Worm (Caenorhabditis elegans) whole organism, L4 larva: ENCODE data around the gene K04C1.2.

ENCODE experiments used
- F49E8.2 ChIP-seq: sonication (generic microtip); optimal IDR thresholded peaks from 2 replicates; lab custom pipeline; 2016; ENCODE audit warnings: missing compliant biosample characterization, mild to moderate bottlenecking, missing genetic modification characterization, borderline replicate concordance
- ama-1 ChIP-seq: fragments of 150-350 bp; optimal IDR thresholded peaks from 2 replicates; lab custom pipeline; 2014; ENCODE audit warnings: inconsistent platforms, mixed read lengths
- daf-16 ChIP-seq, 3 experiments: sonication (generic microtip); optimal IDR thresholded peaks; 2 replicates each; lab custom pipeline; 2016 to 2017; ENCODE audit warnings: missing genetic modification characterization in 3 of 3, missing genetic modification reagents in 3 of 3, mild to moderate bottlenecking in 2 of 3, missing compliant biosample characterization in 2 of 3, missing biosample characterization in 1 of 3, moderate library complexity in 1 of 3
- jun-1 ChIP-seq: fragments of 150-350 bp; optimal IDR thresholded peaks from 2 replicates; lab custom pipeline; 2014; ENCODE audit warnings: missing biosample characterization, missing genetic modification reagents, missing genetic modification characterization
- madf-9 ChIP-seq: fragments of 200-800 bp; sonication (Bioruptor generic); conservative IDR thresholded peaks from 2 replicates; pipeline ENCODE4 v1.3.6; 2022; ENCODE audit warnings: missing genetic modification reagents, missing genetic modification characterization, missing compliant biosample characterization
- nhr-11 ChIP-seq: fragments of 150-350 bp; optimal IDR thresholded peaks from 2 replicates; lab custom pipeline; 2014; ENCODE audit warnings: missing biosample characterization, missing genetic modification characterization
- nhr-77 ChIP-seq: fragments of 150-350 bp; optimal IDR thresholded peaks from 2 replicates; lab custom pipeline; 2014; ENCODE audit warnings: missing biosample characterization, missing genetic modification characterization
- snpc-1.2 ChIP-seq: fragments of 200-800 bp; sonication (Bioruptor generic); IDR thresholded peaks from 2 replicates; pipeline ENCODE4 v1.3.6; 2022; ENCODE audit warnings: missing genetic modification reagents, missing genetic modification characterization, missing compliant biosample characterization
- snpc-4 ChIP-seq: fragments of 150-350 bp; optimal IDR thresholded peaks from 2 replicates; lab custom pipeline; 2014; ENCODE audit warnings: missing biosample characterization, missing genetic modification characterization
- unc-62 ChIP-seq, 3 experiments: fragments of 150-350 bp in 1 of 3; sonication (generic microtip); optimal IDR thresholded peaks in 2 of 3; peaks in 1 of 3; 1 replicate in 1 of 3; 2 replicates in 2 of 3; lab custom pipeline; 2014 to 2017; ENCODE audit warnings: missing biosample characterization in 3 of 3, missing genetic modification characterization in 3 of 3, missing genetic modification reagents in 3 of 3, missing genotype in 1 of 3
- ztf-7 ChIP-seq: fragments of 150-350 bp; optimal IDR thresholded peaks from 2 replicates; lab custom pipeline; 2014; ENCODE audit warnings: missing biosample characterization, missing genetic modification characterization

ce11 chrX:14213314-14213713 is 25.2 kb upstream of the K04C1.2 start:
- TF ChIP-seq ama-1 (lab: Kevin White, UChicago) (no peak), snpc-1.2 (GFP tag; lab: Robert Waterston, UW) (no peak), snpc-4 (tag; lab: Kevin White, UChicago) (no peak), daf-16 (GFP tag; optimal IDR thresholded peaks at IDR 0.05; lab: Kevin White, UChicago) (no peak), daf-16 (tag; optimal IDR thresholded peaks at IDR 0.05; lab: Kevin White, UChicago) (peak; percentile 61), jun-1 (tag; lab: Kevin White, UChicago) (no peak), unc-62 (GFP tag; optimal IDR thresholded peaks at IDR 0.05 in 1 of 2; lab: Kevin White, UChicago) (peak in 1 of 2 experiments; percentile 47), unc-62 (tag; optimal IDR thresholded peaks at IDR 0.05; lab: Kevin White, UChicago) (no peak), madf-9 (GFP tag; lab: Robert Waterston, UW) (no peak), nhr-77 (no peak), ztf-7 (no peak), nhr-11 (tag; lab: Kevin White, UChicago) (no peak), F49E8.2 (no peak)
